Worm (Caenorhabditis elegans) whole organism, L3 larva: ENCODE results near the gene F07C6.4.

Source experiments
- ZK546.5 ChIP-seq: sonication (generic microtip); optimal IDR thresholded peaks from 2 replicates; lab custom pipeline; 2017; ENCODE audit warnings: missing biosample characterization, missing genetic modification characterization
- ama-1 ChIP-seq: fragments of 150-350 bp; optimal IDR thresholded peaks from 2 replicates; lab custom pipeline; 2018
- ceh-82 ChIP-seq: fragments of 150-350 bp; optimal IDR thresholded peaks from 2 replicates; lab custom pipeline; 2014; ENCODE audit warnings: missing biosample characterization, missing genetic modification characterization
- ceh-9 ChIP-seq: sonication (generic microtip); optimal IDR thresholded peaks from 2 replicates; lab custom pipeline; 2018; ENCODE audit warnings: missing biosample characterization, missing genetic modification characterization
- elt-3 ChIP-seq, 3 experiments: fragments of 150-350 bp in 1 of 3; sonication (generic microtip) in 2 of 3; optimal IDR thresholded peaks; 2 replicates in 2 of 3; 4 replicates in 1 of 3; lab custom pipeline; 2014 to 2017; ENCODE audit warnings: missing biosample characterization in 3 of 3, missing genetic modification characterization in 3 of 3
- fkh-10 ChIP-seq: sonication (generic microtip); optimal IDR thresholded peaks from 2 replicates; lab custom pipeline; 2017; ENCODE audit warnings: missing biosample characterization, missing genetic modification reagents, missing genetic modification characterization
- jun-1 ChIP-seq: fragments of 150-350 bp; optimal IDR thresholded peaks from 2 replicates; lab custom pipeline; 2014; ENCODE audit warnings: missing biosample characterization, missing genetic modification reagents, missing genetic modification characterization
- lin-39 ChIP-seq: fragments of 150-350 bp; optimal IDR thresholded peaks from 2 replicates; lab custom pipeline; 2018; ENCODE audit warnings: missing biosample characterization, missing genetic modification reagents, missing genetic modification characterization
- nhr-11 ChIP-seq: fragments of 150-350 bp; optimal IDR thresholded peaks from 2 replicates; lab custom pipeline; 2014; ENCODE audit warnings: missing biosample characterization, missing genetic modification characterization
- nhr-25 ChIP-seq: sonication (generic microtip); optimal IDR thresholded peaks from 2 replicates; lab custom pipeline; 2017; ENCODE audit warnings: missing biosample characterization, missing genetic modification characterization
- nhr-77 ChIP-seq: fragments of 150-350 bp; optimal IDR thresholded peaks from 2 replicates; lab custom pipeline; 2014; ENCODE audit warnings: missing biosample characterization, missing genetic modification characterization
- pha-4 ChIP-seq: fragments of 150-350 bp; optimal IDR thresholded peaks from 2 replicates; lab custom pipeline; 2014; ENCODE audit warnings: missing biosample characterization, missing genetic modification reagents, missing genetic modification characterization
- pqm-1 ChIP-seq: fragments of 150-350 bp; optimal IDR thresholded peaks from 2 replicates; lab custom pipeline; 2017; ENCODE audit warnings: missing biosample characterization, missing genetic modification characterization, inconsistent platforms
- ztf-4 ChIP-seq: fragments of 150-350 bp; optimal IDR thresholded peaks from 2 replicates; lab custom pipeline; 2014; ENCODE audit warnings: missing biosample characterization, missing genetic modification characterization

DNA sequence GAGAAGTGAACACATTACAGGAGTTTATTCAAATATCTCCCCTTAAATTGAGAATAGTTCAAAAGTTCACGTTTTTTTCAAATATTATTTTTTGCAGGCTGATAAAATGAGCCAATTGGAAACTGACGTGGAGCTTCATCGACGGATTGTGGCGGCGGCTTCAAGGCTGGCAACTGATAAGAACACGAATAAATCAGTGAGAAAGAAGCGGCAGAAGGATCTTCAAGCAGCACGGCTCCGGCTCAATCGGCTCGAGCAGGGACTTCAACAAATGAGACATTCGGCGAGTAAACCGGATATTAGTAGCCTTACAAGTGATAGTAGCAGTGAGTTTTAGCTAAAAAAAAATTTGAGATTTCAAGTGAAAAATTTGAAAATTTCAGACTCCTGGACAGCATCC, 19.6 kb downstream of the F07C6.4 start, which contains the start of gene M02B1.4:
- TF ChIP-seq nhr-11 (tag; lab: Kevin White, UChicago) (no peak), ceh-82 (tag; lab: Kevin White, UChicago) (no peak), nhr-77 (no peak), ceh-9 (tag; lab: Kevin White, UChicago) (no peak), pqm-1 (no peak), fkh-10 (GFP tag; lab: Kevin White, UChicago) (no peak), nhr-25 (tag; lab: Kevin White, UChicago) (no peak), pha-4 (tag; lab: Kevin White, UChicago) (no peak), jun-1 (tag; lab: Kevin White, UChicago) (no peak), ZK546.5 (tag; lab: Kevin White, UChicago) (no peak), ama-1 (no peak), elt-3 (tag; optimal IDR thresholded peaks at IDR 0.05; lab: Kevin White, UChicago) (no peak), lin-39 (tag; lab: Kevin White, UChicago) (no peak), ztf-4 (tag; lab: Kevin White, UChicago) (no peak)
